Worm (Caenorhabditis elegans) whole organism, L3 larva: ENCODE measurements around the gene B0294.1.

Source experiments
- egl-27 ChIP-seq: sonication (generic microtip); optimal IDR thresholded peaks from 4 replicates; lab custom pipeline; 2017; ENCODE audit warnings: missing biosample characterization, missing genetic modification reagents, missing genetic modification characterization
- elt-2 ChIP-seq: sonication (generic microtip); optimal IDR thresholded peaks from 2 replicates; lab custom pipeline; 2016; ENCODE audit warnings: missing genetic modification reagents, mild to moderate bottlenecking, missing genetic modification characterization, missing compliant biosample characterization
- nhr-12 ChIP-seq: fragments of 150-350 bp; optimal IDR thresholded peaks from 2 replicates; lab custom pipeline; 2014; ENCODE audit warnings: missing biosample characterization, missing genetic modification characterization
- nhr-237 ChIP-seq: fragments of 150-350 bp; optimal IDR thresholded peaks from 2 replicates; lab custom pipeline; 2014; ENCODE audit warnings: missing biosample characterization, missing genetic modification characterization
- skn-1 ChIP-seq: fragments of 150-350 bp; optimal IDR thresholded peaks from 2 replicates; lab custom pipeline; 2014; ENCODE audit warnings: missing biosample characterization, missing genetic modification characterization
- unc-62 ChIP-seq: fragments of 150-350 bp; sonication (generic microtip); optimal IDR thresholded peaks from 4 replicates; lab custom pipeline; 2014; ENCODE audit warnings: missing biosample characterization, missing genetic modification reagents, missing genetic modification characterization

ce11 chrX:1890817-1891216 is 6.3 kb downstream of the B0294.1 start:
- no peak for TF ChIP-seq elt-2 (tag; lab: Kevin White, UChicago)
- no peak for TF ChIP-seq nhr-237 (tag; lab: Kevin White, UChicago)
- TF ChIP-seq unc-62 (GFP tag; lab: Kevin White, UChicago), result no peak
- no peak for TF ChIP-seq skn-1 (tag; lab: Kevin White, UChicago)
- no peak for TF ChIP-seq nhr-12 (tag; lab: Kevin White, UChicago)
- no peak for TF ChIP-seq egl-27 (tag; lab: Kevin White, UChicago)
